Fruit fly (Drosophila melanogaster) whole organism: ENCODE data around the gene CG32814.

Experiments
- pan ChIP-seq: fragments of >200 bp; optimal IDR thresholded peaks from 2 replicates; lab custom pipeline; 2017
- psq ChIP-seq: fragments of >200 bp; optimal IDR thresholded peaks from 2 replicates; lab custom pipeline; 2017

dm6 chrX:1033066-1033465 is 6.6 kb upstream of the CG32814 start:
- TF ChIP-seq psq (lab: Kevin White, UChicago) (no peak), pan (no peak)
